Worm (Caenorhabditis elegans): ENCODE data around the gene skr-15.

ce11 chrII:3869601-3870000 is 45.6 kb downstream of the skr-15 start, which contains the start of gene oac-10:
- no peak for TF ChIP-seq ama-1 (optimal IDR thresholded peaks at IDR 0.05)
- no peak for TF ChIP-seq nhr-237 (tag; optimal IDR thresholded peaks at IDR 0.05)
- TF ChIP-seq unc-62 (GFP tag; optimal IDR thresholded peaks at IDR 0.05), result no peak
- no peak for TF ChIP-seq fos-1 (tag; optimal IDR thresholded peaks at IDR 0.05)
- TF ChIP-seq ceh-9 (tag; optimal IDR thresholded peaks at IDR 0.05), result no peak
